Worm (Caenorhabditis elegans) whole organism, late embryonic: ENCODE results near the gene T27A10.6.

Source experiments
- F13H6.1 ChIP-seq: sonication (generic microtip); optimal IDR thresholded peaks from 2 replicates; lab custom pipeline; 2016; ENCODE audit warnings: missing genetic modification characterization, missing compliant biosample characterization
- Y22D7AL.16 ChIP-seq: sonication (generic microtip); optimal IDR thresholded peaks from 2 replicates; lab custom pipeline; 2016; ENCODE audit warnings: missing genetic modification characterization, missing compliant biosample characterization
- ahr-1 ChIP-seq: sonication (generic microtip); optimal IDR thresholded peaks from 2 replicates; lab custom pipeline; 2016; ENCODE audit warnings: missing genetic modification characterization, missing compliant biosample characterization
- ama-1 ChIP-seq: fragments of 150-350 bp; optimal IDR thresholded peaks from 2 replicates; lab custom pipeline; 2014
- ceh-19 ChIP-seq: fragments of 200-800 bp; sonication (Bioruptor generic); optimal IDR thresholded peaks from 2 replicates; lab custom pipeline; 2018; ENCODE audit warnings: mild to moderate bottlenecking, missing genetic modification characterization, missing compliant biosample characterization
- ceh-31 ChIP-seq: sonication (generic microtip); optimal IDR thresholded peaks from 2 replicates; lab custom pipeline; 2016; ENCODE audit warnings: missing genetic modification characterization, missing compliant biosample characterization
- ceh-34 ChIP-seq: sonication (generic microtip); optimal IDR thresholded peaks from 2 replicates; lab custom pipeline; 2016; ENCODE audit warnings: mild to moderate bottlenecking, missing genetic modification characterization, missing compliant biosample characterization
- ceh-45 ChIP-seq: fragments of 200-800 bp; sonication (Bioruptor generic); IDR thresholded peaks from 2 replicates; pipeline ENCODE4 v1.3.6; 2022; ENCODE audit warnings: missing genetic modification reagents, missing genetic modification characterization, missing compliant biosample characterization
- ceh-48 ChIP-seq: sonication (generic microtip); optimal IDR thresholded peaks from 2 replicates; lab custom pipeline; 2016; ENCODE audit warnings: missing genetic modification characterization, inconsistent platforms, missing compliant biosample characterization
- ceh-9 ChIP-seq: sonication (generic microtip); optimal IDR thresholded peaks from 2 replicates; lab custom pipeline; 2016; ENCODE audit warnings: mild to moderate bottlenecking, missing genetic modification characterization, inconsistent platforms, missing compliant biosample characterization
- dve-1 ChIP-seq: sonication (generic microtip); optimal IDR thresholded peaks from 2 replicates; lab custom pipeline; 2017; ENCODE audit warnings: antibody characterized with exemption, mild to moderate bottlenecking, missing genetic modification characterization, missing compliant biosample characterization
- elt-2 ChIP-seq: sonication (generic microtip); optimal IDR thresholded peaks from 2 replicates; lab custom pipeline; 2016; ENCODE audit warnings: missing genetic modification reagents, missing genetic modification characterization, missing compliant biosample characterization
- elt-4 ChIP-seq: sonication (generic microtip); optimal IDR thresholded peaks from 2 replicates; lab custom pipeline; 2016; ENCODE audit warnings: missing genetic modification characterization, missing compliant biosample characterization
- eyg-1 ChIP-seq: sonication (generic microtip); optimal IDR thresholded peaks from 2 replicates; lab custom pipeline; 2016; ENCODE audit warnings: missing genotype, missing genetic modification characterization, missing compliant biosample characterization
- fkh-10 ChIP-seq: fragments of 150-350 bp; optimal IDR thresholded peaks from 2 replicates; lab custom pipeline; 2014; ENCODE audit warnings: missing biosample characterization, missing genetic modification reagents, missing genetic modification characterization
- gmeb-2 ChIP-seq: sonication (generic microtip); optimal IDR thresholded peaks from 2 replicates; lab custom pipeline; 2016; ENCODE audit warnings: missing genetic modification characterization, inconsistent platforms, missing compliant biosample characterization
- hlh-13 ChIP-seq: fragments of 200-800 bp; sonication (Bioruptor generic); optimal IDR thresholded peaks from 2 replicates; lab custom pipeline; 2018; ENCODE audit warnings: mild to moderate bottlenecking, missing genetic modification characterization, missing compliant biosample characterization
- hlh-15 ChIP-seq: sonication (generic microtip); optimal IDR thresholded peaks from 2 replicates; lab custom pipeline; 2016; ENCODE audit warnings: missing genetic modification characterization, missing compliant biosample characterization
- hlh-6 ChIP-seq: sonication (generic microtip); optimal IDR thresholded peaks from 2 replicates; lab custom pipeline; 2016; ENCODE audit warnings: missing genotype, missing genetic modification characterization, missing compliant biosample characterization
- hlh-8 ChIP-seq: sonication (generic microtip); optimal IDR thresholded peaks from 2 replicates; lab custom pipeline; 2016; ENCODE audit warnings: missing genotype, missing genetic modification characterization, missing compliant biosample characterization
- madf-2 ChIP-seq: sonication (generic microtip); optimal IDR thresholded peaks from 2 replicates; lab custom pipeline; 2017; ENCODE audit warnings: missing genetic modification characterization, missing compliant biosample characterization
- npax-4 ChIP-seq: sonication (generic microtip); optimal IDR thresholded peaks from 2 replicates; lab custom pipeline; 2016; ENCODE audit warnings: missing genetic modification characterization, missing compliant biosample characterization
- pag-3 ChIP-seq: sonication (generic microtip); optimal IDR thresholded peaks from 2 replicates; lab custom pipeline; 2016; ENCODE audit warnings: missing compliant biosample characterization, missing genetic modification characterization, borderline replicate concordance
- pha-2 ChIP-seq: sonication (generic microtip); optimal IDR thresholded peaks from 2 replicates; lab custom pipeline; 2017; ENCODE audit warnings: mild to moderate bottlenecking, missing genetic modification characterization, missing compliant biosample characterization
- pha-4 ChIP-seq: fragments of 150-350 bp; optimal IDR thresholded peaks from 2 replicates; lab custom pipeline; 2018; ENCODE audit warnings: missing biosample characterization, missing genetic modification reagents, missing genetic modification characterization
- pqm-1 ChIP-seq: sonication (generic microtip); optimal IDR thresholded peaks from 2 replicates; lab custom pipeline; 2016; ENCODE audit warnings: missing genetic modification characterization, missing compliant biosample characterization
- ref-2 ChIP-seq: sonication (generic microtip); optimal IDR thresholded peaks from 2 replicates; lab custom pipeline; 2016; ENCODE audit warnings: missing genetic modification characterization, missing compliant biosample characterization
- rnt-1 ChIP-seq: sonication (generic microtip); optimal IDR thresholded peaks from 2 replicates; lab custom pipeline; 2016; ENCODE audit warnings: missing genetic modification characterization, missing compliant biosample characterization
- sox-2 ChIP-seq: fragments of 200-800 bp; sonication (Bioruptor generic); IDR thresholded peaks from 2 replicates; pipeline ENCODE4 v1.3.6; 2022; ENCODE audit warnings: missing genetic modification reagents, missing genetic modification characterization, missing compliant biosample characterization
- syd-9 ChIP-seq: sonication (generic microtip); optimal IDR thresholded peaks from 2 replicates; lab custom pipeline; 2016; ENCODE audit warnings: mild to moderate bottlenecking, missing genetic modification characterization, moderate library complexity, missing compliant biosample characterization
- tbx-2 ChIP-seq: sonication (generic microtip); optimal IDR thresholded peaks from 2 replicates; lab custom pipeline; 2016; ENCODE audit warnings: missing genetic modification characterization, missing compliant biosample characterization
- tbx-7 ChIP-seq: sonication (generic microtip); optimal IDR thresholded peaks from 2 replicates; lab custom pipeline; 2016; ENCODE audit warnings: missing genotype, missing genetic modification characterization, missing compliant biosample characterization
- unc-42 ChIP-seq: sonication (generic microtip); optimal IDR thresholded peaks from 2 replicates; lab custom pipeline; 2016; ENCODE audit warnings: missing genotype, missing genetic modification characterization, missing compliant biosample characterization
- unc-86 ChIP-seq: sonication (generic microtip); optimal IDR thresholded peaks from 2 replicates; lab custom pipeline; 2016; ENCODE audit warnings: missing genetic modification characterization, missing compliant biosample characterization
- ztf-16 ChIP-seq: sonication (generic microtip); optimal IDR thresholded peaks from 2 replicates; lab custom pipeline; 2017; ENCODE audit warnings: missing genetic modification characterization, missing compliant biosample characterization

Gene T27A10.6

ce11 chrX:3630090-3630489 lies 33.9 kb upstream of the T27A10.6 start:
- TF ChIP-seq ceh-34 (tag; lab: Kevin White, UChicago) (no peak), hlh-6 (tag; lab: Kevin White, UChicago) (no peak), hlh-13 (GFP tag; lab: Kevin White, UChicago) (no peak), ahr-1 (no peak), ama-1 (lab: Kevin White, UChicago) (no peak), ceh-19 (GFP tag; lab: Kevin White, UChicago) (no peak), pqm-1 (tag; lab: Kevin White, UChicago) (no peak), Y22D7AL.16 (no peak), ceh-9 (tag; lab: Kevin White, UChicago) (no peak)
- TF ChIP-seq, all 69 proteins: peak for 0

- TF ChIP-seq npax-4 (tag; lab: Kevin White, UChicago): no peak
- no peak for TF ChIP-seq ztf-16 (tag; lab: Kevin White, UChicago)
- no peak for TF ChIP-seq rnt-1 (tag; lab: Kevin White, UChicago)
- no peak for TF ChIP-seq ceh-45 (GFP tag; lab: Robert Waterston, UW)
- TF ChIP-seq ceh-48 (tag; lab: Kevin White, UChicago): no peak
- no peak for TF ChIP-seq F13H6.1 (tag; lab: Kevin White, UChicago)
- TF ChIP-seq hlh-8: no peak
- no peak for TF ChIP-seq pha-2
- no peak for TF ChIP-seq madf-2 (tag; lab: Kevin White, UChicago)
- no peak for TF ChIP-seq gmeb-2 (tag; lab: Kevin White, UChicago)
- TF ChIP-seq tbx-7 (tag; lab: Kevin White, UChicago): no peak
- TF ChIP-seq fkh-10: no peak
- TF ChIP-seq ceh-31 (tag; lab: Kevin White, UChicago): no peak
- TF ChIP-seq elt-2 (tag; lab: Kevin White, UChicago): no peak
- no peak for TF ChIP-seq elt-4 (tag; lab: Kevin White, UChicago)
- no peak for TF ChIP-seq pag-3
- no peak for TF ChIP-seq unc-86 (tag; lab: Kevin White, UChicago)
- no peak for TF ChIP-seq pha-4 (tag; lab: Kevin White, UChicago)
- no peak for TF ChIP-seq hlh-15 (tag; lab: Kevin White, UChicago)
These were observed 31.9 kb upstream of the T27A10.6 start, which contains the start of gene vep-2 for ce11 chrX:3628016-3628415. Gene vep-2 (plus strand): TSS chrX:3628316.

ce11 chrX:3625599-3625998 lies 29.4 kb upstream of the T27A10.6 start:
- TF ChIP-seq hlh-6 (tag; lab: Kevin White, UChicago) (no peak), madf-2 (tag; lab: Kevin White, UChicago) (no peak), ref-2 (tag; lab: Kevin White, UChicago) (no peak), unc-42 (tag; lab: Kevin White, UChicago) (no peak), elt-4 (tag; lab: Kevin White, UChicago) (no peak), pha-4 (tag; lab: Kevin White, UChicago) (no peak), tbx-2 (tag; lab: Kevin White, UChicago) (no peak), hlh-15 (tag; lab: Kevin White, UChicago) (no peak), hlh-13 (GFP tag; lab: Kevin White, UChicago) (no peak), fkh-10 (no peak), syd-9 (tag; lab: Kevin White, UChicago) (no peak), ceh-45 (GFP tag; lab: Robert Waterston, UW) (no peak), sox-2 (no peak), dve-1 (tag; lab: Kevin White, UChicago) (no peak), Y22D7AL.16 (no peak), npax-4 (tag; lab: Kevin White, UChicago) (no peak)
- TF ChIP-seq, all 69 proteins: peak for 0

- TF ChIP-seq eyg-1: no peak
These were observed 27.0 kb upstream of the T27A10.6 start, which contains the start of gene C18B2.2 for ce11 chrX:3623162-3623561. Gene C18B2.2 (plus strand): TSS chrX:3623462.

ce11 chrX:3618842-3619241 lies 22.7 kb upstream of the T27A10.6 start:
- no peak for TF ChIP-seq unc-86 (tag; lab: Kevin White, UChicago)
- TF ChIP-seq unc-42 (tag; lab: Kevin White, UChicago): peak; percentile 87
